Fruit fly (Drosophila melanogaster) whole organism, embryonic: ENCODE results near the gene CG31551.
A peak's percentile ranks its signal among the peaks of the same experiment; 100 is the strongest.

Experiments
- Atf3 ChIP-seq: fragments of 200-800 bp; sonication (Bioruptor generic); optimal IDR thresholded peaks from 3 replicates; lab custom pipeline; 2016; ENCODE audit warnings: missing biosample characterization, missing genetic modification characterization
- CG10274 ChIP-seq: fragments of 200-800 bp; sonication (Bioruptor generic); optimal IDR thresholded peaks from 3 replicates; lab custom pipeline; 2017; ENCODE audit warnings: missing biosample characterization, mild to moderate bottlenecking, missing genetic modification characterization
- CG10543 ChIP-seq: fragments of 200-800 bp; sonication (Bioruptor generic); optimal IDR thresholded peaks from 3 replicates; lab custom pipeline; 2017; ENCODE audit warnings: missing biosample characterization, mild to moderate bottlenecking, missing genetic modification characterization, moderate library complexity
- CG16815 ChIP-seq: fragments of 200-800 bp; sonication (Bioruptor generic); optimal IDR thresholded peaks from 3 replicates; lab custom pipeline; 2017; ENCODE audit warnings: missing biosample characterization, mild to moderate bottlenecking, missing genetic modification characterization
- CG1792 ChIP-seq: fragments of 200-800 bp; sonication (Bioruptor generic); optimal IDR thresholded peaks from 2 replicates; lab custom pipeline; 2016; ENCODE audit warnings: missing biosample characterization, missing genetic modification characterization
- CG18011 ChIP-seq: fragments of 200-800 bp; sonication (Bioruptor generic); optimal IDR thresholded peaks from 2 replicates; lab custom pipeline; 2017; ENCODE audit warnings: missing biosample characterization, missing genetic modification characterization, mild to moderate bottlenecking, moderate library complexity, missing genotype
- CG18764 ChIP-seq: fragments of 200-800 bp; sonication (Bioruptor generic); optimal IDR thresholded peaks from 3 replicates; lab custom pipeline; 2016; ENCODE audit warnings: missing biosample characterization, missing genetic modification characterization
- CG2116 ChIP-seq: fragments of 200-800 bp; sonication (Bioruptor generic); optimal IDR thresholded peaks from 3 replicates; lab custom pipeline; 2018; ENCODE audit warnings: missing biosample characterization, mild to moderate bottlenecking, missing genetic modification characterization
- CG2129 ChIP-seq: fragments of 200-800 bp; sonication (Bioruptor generic); IDR thresholded peaks from 2 replicates; pipeline ENCODE4 v1.3.6; 2022; ENCODE audit warnings: missing biosample characterization, missing genetic modification characterization; ENCODE audit not compliant: partially characterized antibody
- CG32767 ChIP-seq: fragments of 200-800 bp; sonication (Bioruptor generic); IDR thresholded peaks from 2 replicates; pipeline ENCODE4 v1.3.6; 2022; ENCODE audit warnings: missing biosample characterization, missing genetic modification characterization
- CG33213 ChIP-seq: fragments of 200-800 bp; sonication (Bioruptor generic); optimal IDR thresholded peaks from 3 replicates; lab custom pipeline; 2016; ENCODE audit warnings: missing biosample characterization, missing genetic modification characterization
- CG34422 ChIP-seq: fragments of 200-800 bp; sonication (Bioruptor generic); IDR thresholded peaks from 3 replicates; pipeline ENCODE4 v1.3.6; 2022; ENCODE audit warnings: missing biosample characterization, missing genetic modification characterization
- CG3847 ChIP-seq: fragments of 200-800 bp; sonication (Bioruptor generic); IDR thresholded peaks from 2 replicates; pipeline ENCODE4 v1.3.6; 2022; ENCODE audit warnings: missing biosample characterization, missing genetic modification characterization
- CG4820 ChIP-seq: fragments of 200-800 bp; sonication (Bioruptor generic); optimal IDR thresholded peaks from 3 replicates; lab custom pipeline; 2016; ENCODE audit warnings: missing biosample characterization, missing genetic modification characterization
- CG7839 ChIP-seq: fragments of 200-800 bp; sonication (Bioruptor generic); optimal IDR thresholded peaks from 3 replicates; lab custom pipeline; 2018; ENCODE audit warnings: missing biosample characterization, mild to moderate bottlenecking, missing genetic modification characterization, moderate library complexity
- CG7987 ChIP-seq: fragments of 200-800 bp; sonication (Bioruptor generic); optimal IDR thresholded peaks from 2 replicates; lab custom pipeline; 2018; ENCODE audit warnings: missing biosample characterization, mild to moderate bottlenecking, missing genetic modification characterization, moderate library complexity
- CG8290 ChIP-seq, 3 experiments: fragments of 200-800 bp; sonication (Bioruptor generic); optimal IDR thresholded peaks; 2 replicates each; lab custom pipeline; 2016 to 2019; ENCODE audit warnings: missing biosample characterization in 3 of 3, missing genetic modification characterization in 3 of 3, mild to moderate bottlenecking in 2 of 3, moderate library complexity in 1 of 3
- Camta ChIP-seq: fragments of 200-800 bp; sonication (Bioruptor generic); optimal IDR thresholded peaks from 2 replicates; lab custom pipeline; 2016; ENCODE audit warnings: missing biosample characterization, missing genetic modification characterization
- Chrac-16 ChIP-seq: fragments of 200-800 bp; sonication (Bioruptor generic); optimal IDR thresholded peaks from 3 replicates; lab custom pipeline; 2016; ENCODE audit warnings: missing biosample characterization, missing genetic modification characterization
- CkIIα-i1 ChIP-seq: fragments of 200-800 bp; sonication (Bioruptor generic); IDR thresholded peaks from 2 replicates; pipeline ENCODE4 v1.3.6; 2022; ENCODE audit warnings: missing biosample characterization, missing genetic modification characterization
- D ChIP-seq, 2 experiments: fragments of 200-800 bp in 1 of 2; fragments of >200 bp in 1 of 2; sonication (Bioruptor generic) in 1 of 2; optimal IDR thresholded peaks; 2 replicates in 1 of 2; 3 replicates in 1 of 2; lab custom pipeline; 2017; ENCODE audit warnings: mild to moderate bottlenecking in 1 of 2, missing biosample characterization in 1 of 2, missing genetic modification characterization in 1 of 2, missing genetic modification reagents in 1 of 2
- Dip3 ChIP-seq: fragments of 200-800 bp; sonication (Bioruptor generic); optimal IDR thresholded peaks from 3 replicates; lab custom pipeline; 2016; ENCODE audit warnings: missing biosample characterization, missing genetic modification characterization
- Gug ChIP-seq: fragments of 200-800 bp; sonication (Bioruptor generic); IDR thresholded peaks from 4 replicates; pipeline ENCODE4 v1.3.6; 2022; ENCODE audit warnings: missing biosample characterization, missing genetic modification characterization
- HLHmδ ChIP-seq: fragments of 200-800 bp; sonication (Bioruptor generic); optimal IDR thresholded peaks from 2 replicates; lab custom pipeline; 2018; ENCODE audit warnings: missing biosample characterization, mild to moderate bottlenecking, missing genetic modification characterization, moderate library complexity
- Lpt ChIP-seq: fragments of >200 bp; optimal IDR thresholded peaks from 2 replicates; lab custom pipeline; 2018; ENCODE audit warnings: missing biosample characterization, missing genetic modification characterization
- MBD-R2 ChIP-seq: fragments of 200-800 bp; sonication (Bioruptor generic); IDR thresholded peaks from 2 replicates; pipeline ENCODE4 v1.3.6; 2022; ENCODE audit warnings: missing biosample characterization, missing genetic modification characterization
- Mrtf ChIP-seq: fragments of 200-800 bp; sonication (Bioruptor generic); IDR thresholded peaks from 3 replicates; pipeline ENCODE4 v1.3.6; 2022; ENCODE audit warnings: missing biosample characterization, missing genetic modification characterization
- PHDP ChIP-seq: fragments of 200-800 bp; sonication (Bioruptor generic); optimal IDR thresholded peaks from 3 replicates; lab custom pipeline; 2018; ENCODE audit warnings: missing biosample characterization, mild to moderate bottlenecking, missing genetic modification characterization, moderate library complexity
- Six4 ChIP-seq: fragments of 200-800 bp; sonication (Bioruptor generic); optimal IDR thresholded peaks from 2 replicates; lab custom pipeline; 2016; ENCODE audit warnings: missing biosample characterization, missing genetic modification characterization
- Sry-δ ChIP-seq: fragments of 200-800 bp; sonication (Bioruptor generic); optimal IDR thresholded peaks from 2 replicates; lab custom pipeline; 2016; ENCODE audit warnings: missing biosample characterization, missing genetic modification characterization
- Xrp1 ChIP-seq: fragments of 200-800 bp; sonication (Bioruptor generic); IDR thresholded peaks from 2 replicates; pipeline ENCODE4 v1.3.6; 2022; ENCODE audit warnings: missing biosample characterization, missing genetic modification characterization
- esg ChIP-seq: fragments of 200-800 bp; sonication (Bioruptor generic); conservative IDR thresholded peaks from 2 replicates; pipeline ENCODE4 v1.3.6; 2022; ENCODE audit warnings: missing biosample characterization, missing genetic modification characterization
- gce ChIP-seq: fragments of 200-800 bp; sonication (Bioruptor generic); IDR thresholded peaks from 3 replicates; pipeline ENCODE4 v1.3.6; 2022; ENCODE audit warnings: missing biosample characterization, missing genetic modification characterization
- kah ChIP-seq: fragments of 200-800 bp; sonication (Bioruptor generic); optimal IDR thresholded peaks from 2 replicates; lab custom pipeline; 2018; ENCODE audit warnings: missing biosample characterization, mild to moderate bottlenecking, missing genetic modification characterization
- mam ChIP-seq: fragments of 200-800 bp; sonication (Bioruptor generic); optimal IDR thresholded peaks from 3 replicates; lab custom pipeline; 2016; ENCODE audit warnings: missing biosample characterization, missing genetic modification characterization
- nerfin-1 ChIP-seq: fragments of 200-800 bp; sonication (Bioruptor generic); optimal IDR thresholded peaks from 3 replicates; lab custom pipeline; 2019; ENCODE audit warnings: missing biosample characterization, mild to moderate bottlenecking, missing genetic modification characterization, moderate library complexity
- pfk ChIP-seq: fragments of 200-800 bp; sonication (Bioruptor generic); optimal IDR thresholded peaks from 2 replicates; lab custom pipeline; 2018; ENCODE audit warnings: missing biosample characterization, mild to moderate bottlenecking, missing genetic modification characterization, moderate library complexity
- sc ChIP-seq, 3 experiments: fragments of >200 bp in 2 of 3; fragments of 200-800 bp in 1 of 3; sonication (Bioruptor generic) in 1 of 3; optimal IDR thresholded peaks; 2 replicates in 2 of 3; 3 replicates in 1 of 3; lab custom pipeline; 2017; ENCODE audit warnings: mild to moderate bottlenecking in 1 of 3, missing biosample characterization in 1 of 3, missing genetic modification characterization in 1 of 3, missing genetic modification reagents in 1 of 3
- slbo ChIP-seq: fragments of 200-800 bp; sonication (Bioruptor generic); IDR thresholded peaks from 2 replicates; pipeline ENCODE4 v1.3.6; 2022; ENCODE audit warnings: missing biosample characterization, missing genetic modification characterization
- sna ChIP-seq: fragments of 200-800 bp; sonication (Bioruptor generic); IDR thresholded peaks from 2 replicates; pipeline ENCODE4 v1.3.6; 2022; ENCODE audit warnings: missing biosample characterization, missing genetic modification characterization; ENCODE audit not compliant: partially characterized antibody
- sqz ChIP-seq: fragments of 200-800 bp; sonication (Bioruptor generic); optimal IDR thresholded peaks from 3 replicates; lab custom pipeline; 2018; ENCODE audit warnings: missing biosample characterization, mild to moderate bottlenecking, missing genetic modification characterization
- stc ChIP-seq: fragments of 200-800 bp; sonication (Bioruptor generic); IDR thresholded peaks from 2 replicates; pipeline ENCODE4 v1.3.6; 2022; ENCODE audit warnings: missing biosample characterization, missing genetic modification characterization
- toy ChIP-seq: fragments of 200-800 bp; sonication (Bioruptor generic); IDR thresholded peaks from 2 replicates; pipeline ENCODE4 v1.3.6; 2022; ENCODE audit warnings: missing biosample characterization, missing genetic modification characterization
- trem ChIP-seq: fragments of 200-800 bp; optimal IDR thresholded peaks from 3 replicates; lab custom pipeline; 2019; ENCODE audit warnings: missing biosample characterization, mild to moderate bottlenecking, missing genetic modification characterization, moderate library complexity
- tup ChIP-seq: fragments of 200-800 bp; sonication (Bioruptor generic); optimal IDR thresholded peaks from 2 replicates; lab custom pipeline; 2016; ENCODE audit warnings: missing biosample characterization, mild to moderate bottlenecking, missing genetic modification characterization, moderate library complexity
- vnd ChIP-seq: fragments of 200-800 bp; sonication (Bioruptor generic); IDR thresholded peaks from 3 replicates; pipeline ENCODE4 v1.3.6; 2022; ENCODE audit warnings: missing biosample characterization, missing genetic modification characterization; ENCODE audit not compliant: partially characterized antibody
- z ChIP-seq: fragments of 200-800 bp; sonication (Bioruptor generic); IDR thresholded peaks from 3 replicates; pipeline ENCODE4 v1.3.6; 2022; ENCODE audit warnings: missing biosample characterization, missing genetic modification characterization
- zf30C ChIP-seq: fragments of 200-800 bp; sonication (Bioruptor generic); optimal IDR thresholded peaks from 3 replicates; lab custom pipeline; 2018; ENCODE audit warnings: missing biosample characterization, mild to moderate bottlenecking, missing genetic modification characterization

CG31551 gene

DNA sequence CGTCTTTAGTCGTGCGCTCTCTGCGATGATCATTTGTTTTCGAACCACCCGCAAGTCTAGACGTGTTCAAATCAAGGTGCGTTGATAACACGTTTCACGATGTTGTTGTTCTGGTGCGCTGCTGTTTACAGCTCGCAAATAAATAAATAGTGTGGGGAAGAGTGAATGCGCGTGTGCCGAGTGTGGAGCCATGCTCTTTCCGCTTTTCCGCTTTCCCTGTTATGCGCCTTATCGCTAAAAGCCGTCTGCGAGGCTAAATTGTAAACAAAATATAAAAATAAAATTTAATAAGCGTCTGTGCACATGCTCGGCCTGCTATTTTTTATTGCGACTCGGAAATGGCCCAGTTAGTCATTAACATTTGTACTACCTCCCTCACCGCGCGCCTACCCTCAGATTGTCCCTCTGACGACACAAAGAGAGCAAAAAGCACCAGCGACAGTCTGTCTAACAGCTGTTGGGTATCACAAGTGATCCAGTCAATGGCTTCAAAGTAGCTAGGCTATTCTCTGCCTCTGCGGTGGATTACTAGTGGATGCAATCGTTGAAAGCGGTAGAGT, 45.1 kb downstream of the CG31551 start (continued):
- TF ChIP-seq Sry-δ (GFP tag; lab: Kevin White, UChicago) (peak; percentile 7), CG10274 (peak; percentile 48), CG1792 (peak; percentile 56), stc (GFP tag; lab: Robert Waterston, UW) (peak; percentile 65; the same call in 1 of the 2 replicates), Camta (peak; percentile 49), Dip3 (GFP tag; lab: Kevin White, UChicago) (no peak), MBD-R2 (GFP tag; lab: Robert Waterston, UW) (peak; percentile 22; the same call in 1 of the 2 replicates), zf30C (GFP tag; lab: Kevin White, UChicago) (peak; percentile 37), kah (peak; percentile 86), Xrp1 (GFP tag; lab: Robert Waterston, UW) (peak; percentile 73), CG34422 (GFP tag; lab: Robert Waterston, UW) (peak; percentile 80; the same call in 1 of the 3 replicates), CG16815 (no peak), pfk (GFP tag; lab: Kevin White, UChicago) (peak; percentile 79), D (optimal IDR thresholded peaks at IDR 0.05; lab: Kevin White, UChicago) (no peak), D (GFP tag; optimal IDR thresholded peaks at IDR 0.05; lab: Kevin White, UChicago) (peak; percentile 74), nerfin-1 (tag; lab: Kevin White, UChicago) (peak; percentile 80), Chrac-16 (GFP tag; lab: Kevin White, UChicago) (no peak), sc (optimal IDR thresholded peaks at IDR 0.05; lab: Kevin White, UChicago) (no peak), sc (GFP tag; optimal IDR thresholded peaks at IDR 0.05; lab: Kevin White, UChicago) (peak; percentile 77), trem (tag; lab: Kevin White, UChicago) (peak; percentile 25), CG18011 (GFP tag; lab: Kevin White, UChicago) (peak; percentile 63), CG2116 (peak; percentile 67), CkIIα-i1 (GFP tag; lab: Robert Waterston, UW) (no peak), sna (GFP tag; lab: Robert Waterston, UW) (0 out of 2 replicates have a peak, but pooled peaks have one; percentile 28), z (GFP tag; lab: Robert Waterston, UW) (0 out of 3 replicates have a peak, but pooled peaks have one; percentile 42), PHDP (peak; percentile 83), gce (peak; percentile 74; the same call in 2 of the 3 replicates), Atf3 (peak; percentile 54), CG8290 (GFP tag; optimal IDR thresholded peaks at IDR 0.05; lab: Kevin White, UChicago) (peak; percentile 74), CG8290 (tag; optimal IDR thresholded peaks at IDR 0.05; lab: Kevin White, UChicago) (peak; percentile 87 to 92), CG33213 (GFP tag; lab: Kevin White, UChicago) (peak; percentile 68), CG7987 (GFP tag; lab: Kevin White, UChicago) (peak; percentile 97), sqz (GFP tag; lab: Kevin White, UChicago) (no peak), mam (GFP tag; lab: Kevin White, UChicago) (peak; percentile 28), CG18764 (GFP tag; lab: Kevin White, UChicago) (peak; percentile 74), Six4 (peak; percentile 57), CG32767 (GFP tag; lab: Robert Waterston, UW) (peak; percentile 48; the same call in 1 of the 2 replicates), vnd (no peak), HLHmδ (GFP tag; lab: Kevin White, UChicago) (peak; percentile 98), CG3847 (0 out of 2 replicates have a peak, but pooled peaks have one; percentile 17), toy (GFP tag; lab: Robert Waterston, UW) (no peak), Mrtf (no peak), slbo (GFP tag; lab: Robert Waterston, UW) (0 out of 2 replicates have a peak, but pooled peaks have one; percentile 18), CG10543 (GFP tag; lab: Kevin White, UChicago) (peak; percentile 97), tup (GFP tag; lab: Kevin White, UChicago) (peak; percentile 48), Lpt (GFP tag; lab: Kevin White, UChicago) (no peak), Gug (GFP tag; lab: Robert Waterston, UW) (no peak), CG2129 (no peak), CG4820 (GFP tag; lab: Kevin White, UChicago) (peak; percentile 22), CG7839 (no peak), esg (GFP tag; lab: Robert Waterston, UW) (no peak)
